Worm (Caenorhabditis elegans): ENCODE data around the gene Y49E10.18.

DNA sequence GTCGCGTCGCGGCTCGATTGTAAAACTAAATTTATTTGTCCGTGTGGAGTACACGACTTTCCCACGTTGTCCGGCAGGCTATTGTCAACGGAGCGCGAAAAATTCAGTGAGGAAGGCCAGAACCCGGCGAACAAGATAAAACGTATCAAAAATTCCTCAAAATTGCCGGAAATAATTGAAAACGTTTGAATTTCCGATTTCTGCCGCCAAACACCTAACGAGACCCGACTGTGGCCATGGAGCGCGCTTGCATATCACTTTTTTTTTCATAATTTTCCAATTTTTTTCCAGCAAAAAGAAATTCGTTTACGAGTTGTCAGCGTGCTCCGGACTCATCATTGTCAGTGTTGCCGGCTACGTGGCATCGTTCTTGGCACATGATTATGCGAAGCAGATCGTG, 47.4 kb downstream of the Y49E10.18 start:
- TF ChIP-seq hlh-12 (tag; optimal IDR thresholded peaks at IDR 0.05) (no peak), lin-40 (tag; optimal IDR thresholded peaks at IDR 0.05) (no peak), C17E4.6 (GFP tag; IDR thresholded peaks at IDR 0.05) (no peak), F57A8.1 (GFP tag; optimal IDR thresholded peaks at IDR 0.05) (no peak), ets-4 (GFP tag; optimal IDR thresholded peaks at IDR 0.05) (no peak), F52B5.7 (tag; optimal IDR thresholded peaks at IDR 0.05) (no peak), F22D6.2 (tag; optimal IDR thresholded peaks at IDR 0.05) (no peak), egl-18 (GFP tag; IDR thresholded peaks at IDR 0.05) (no peak), hlh-26 (GFP tag; conservative IDR thresholded peaks at IDR 0.05) (no peak), mel-28 (tag; optimal IDR thresholded peaks at IDR 0.05; ENCODE audit: borderline replicate concordance) (no peak)
